Worm (Caenorhabditis elegans): ENCODE measurements around the gene noah-2.
A peak's percentile ranks its signal among the peaks of the same experiment; 100 is the strongest.

noah-2 gene

DNA sequence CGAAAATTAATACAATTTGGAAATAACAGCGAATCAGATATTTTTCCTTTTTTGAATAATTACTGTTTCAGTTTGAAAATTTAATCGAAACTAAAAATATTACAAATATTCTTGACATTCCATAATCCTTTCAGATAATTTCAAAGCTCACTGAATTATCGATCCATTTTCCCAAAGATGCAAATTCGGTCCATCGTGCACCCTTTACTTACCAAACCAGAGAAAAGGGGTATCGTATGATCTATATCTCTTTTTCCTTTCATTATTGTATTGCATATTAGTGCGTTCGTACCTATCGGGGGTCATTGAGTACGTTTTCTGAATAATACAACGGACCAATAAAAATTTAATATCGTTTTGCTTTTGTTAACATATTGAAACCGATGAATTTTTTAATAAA is 13.7 kb downstream of the noah-2 start:
- no peak for TF ChIP-seq F49E8.2 (tag; optimal IDR thresholded peaks at IDR 0.05; ENCODE audit: borderline replicate concordance)

- TF ChIP-seq dpl-1 (GFP tag; optimal IDR thresholded peaks at IDR 0.05) (no peak), nhr-237 (tag; optimal IDR thresholded peaks at IDR 0.05) (no peak), fos-1 (tag; optimal IDR thresholded peaks at IDR 0.05) (no peak), madf-9 (GFP tag; conservative IDR thresholded peaks at IDR 0.05) (no peak), duxl-1 (tag; optimal IDR thresholded peaks at IDR 0.05; ENCODE audit: poor library complexity) (no peak), ceh-20 (GFP tag; IDR thresholded peaks at IDR 0.05) (no peak), tag-97 (GFP tag; IDR thresholded peaks at IDR 0.05) (no peak), aha-1 (tag) (no peak), fkh-10 (GFP tag; optimal IDR thresholded peaks at IDR 0.05) (no peak)
Observed at ce11 chrIV:14106274-14106673, 15.2 kb downstream of the noah-2 start, which contains the start of gene ins-34. TSS of gene ins-34 (plus strand) at chrIV:14106574.

ce11 chrIV:14107647-14108046 is 16.6 kb downstream of the noah-2 start:
- TF ChIP-seq php-3 (GFP tag; IDR thresholded peaks at IDR 0.05) (no peak), snpc-1.2 (GFP tag; IDR thresholded peaks at IDR 0.05) (peak; percentile 32; the same call in 1 of the 2 replicates)

ce11 chrIV:14113621-14114020 is 22.6 kb downstream of the noah-2 start:
- TF ChIP-seq lin-15B (tag; optimal IDR thresholded peaks at IDR 0.05) (no peak), zfp-3 (GFP tag; conservative IDR thresholded peaks at IDR 0.05) (no peak), unc-62 (GFP tag; optimal IDR thresholded peaks at IDR 0.05 in 1 of 2) (no peak), unc-62 (tag; optimal IDR thresholded peaks at IDR 0.05) (no peak), lin-13 (GFP tag; optimal IDR thresholded peaks at IDR 0.05) (peak; percentile 4), snpc-1.2 (GFP tag; IDR thresholded peaks at IDR 0.05) (peak; percentile 26; the same call in 1 of the 2 replicates), ctbp-1 (GFP tag; IDR thresholded peaks at IDR 0.05) (no peak), nhr-11 (tag; optimal IDR thresholded peaks at IDR 0.05) (no peak), daf-12 (tag; optimal IDR thresholded peaks at IDR 0.05) (no peak), mes-2 (tag; optimal IDR thresholded peaks at IDR 0.05; ENCODE audit: poor library complexity, severe bottlenecking) (no peak), jun-1 (tag; optimal IDR thresholded peaks at IDR 0.05) (no peak), nhr-237 (tag; optimal IDR thresholded peaks at IDR 0.05) (no peak), gei-8 (GFP tag; optimal IDR thresholded peaks at IDR 0.05) (no peak), ZK546.5 (tag; optimal IDR thresholded peaks at IDR 0.05) (no peak), F49E8.2 (tag; optimal IDR thresholded peaks at IDR 0.05; ENCODE audit: borderline replicate concordance) (peak; percentile 49), Y48G9A.11 (GFP tag; IDR thresholded peaks at IDR 0.05) (0 out of 2 replicates have a peak, but pooled peaks have one; percentile 43), lin-38 (GFP tag; IDR thresholded peaks at IDR 0.05) (peak; percentile 37), ceh-82 (tag; optimal IDR thresholded peaks at IDR 0.05) (no peak)

DNA sequence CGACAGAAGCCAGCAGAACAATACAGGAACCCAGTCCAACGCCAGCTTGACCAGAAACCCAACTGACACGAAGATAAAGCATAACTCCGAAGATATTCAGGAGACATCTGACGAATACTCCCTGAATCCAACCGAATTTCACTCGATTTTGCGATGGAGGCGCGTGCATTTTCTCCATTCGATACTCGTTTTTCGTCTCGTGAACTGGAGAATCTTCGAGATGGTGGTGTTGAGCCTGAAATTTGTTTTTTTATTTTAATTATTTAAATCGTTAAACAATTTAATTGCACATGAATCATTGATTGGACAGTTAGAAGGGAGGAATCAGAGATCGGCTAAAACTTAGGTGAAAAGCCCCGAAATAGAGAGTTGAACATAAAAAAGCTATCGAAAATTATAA is 23.3 kb downstream of the noah-2 start:
- TF ChIP-seq lsy-2 (tag; optimal IDR thresholded peaks at IDR 0.05), result no peak
- TF ChIP-seq spr-1 (tag; optimal IDR thresholded peaks at IDR 0.05), result no peak
- TF ChIP-seq snpc-1.2 (GFP tag; IDR thresholded peaks at IDR 0.05), result peak; percentile 79; the same call in 1 of the 2 replicates

DNA sequence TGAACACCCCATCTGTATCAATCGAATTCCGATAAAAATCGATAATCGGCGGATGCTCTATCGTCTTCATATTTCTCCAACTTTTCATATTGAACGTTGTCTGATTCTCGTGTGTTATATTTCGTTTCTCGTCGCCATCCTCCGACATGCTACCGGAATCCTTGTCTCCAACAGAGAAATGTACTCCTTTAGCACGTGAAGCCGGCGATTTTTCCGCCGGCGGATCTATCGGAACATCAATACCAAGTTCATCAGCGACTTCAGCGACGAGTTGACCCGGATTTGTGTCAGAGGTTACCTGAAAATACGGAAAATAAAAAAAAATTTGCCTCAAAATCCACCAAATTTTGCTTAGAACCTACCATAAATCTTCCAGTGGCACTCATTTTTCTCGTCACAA is 24.0 kb downstream of the noah-2 start:
- TF ChIP-seq hmg-1.1 (GFP tag; IDR thresholded peaks at IDR 0.05) (no peak), snpc-1.2 (GFP tag; IDR thresholded peaks at IDR 0.05) (peak; percentile 62; the same call in 1 of the 2 replicates)

DNA sequence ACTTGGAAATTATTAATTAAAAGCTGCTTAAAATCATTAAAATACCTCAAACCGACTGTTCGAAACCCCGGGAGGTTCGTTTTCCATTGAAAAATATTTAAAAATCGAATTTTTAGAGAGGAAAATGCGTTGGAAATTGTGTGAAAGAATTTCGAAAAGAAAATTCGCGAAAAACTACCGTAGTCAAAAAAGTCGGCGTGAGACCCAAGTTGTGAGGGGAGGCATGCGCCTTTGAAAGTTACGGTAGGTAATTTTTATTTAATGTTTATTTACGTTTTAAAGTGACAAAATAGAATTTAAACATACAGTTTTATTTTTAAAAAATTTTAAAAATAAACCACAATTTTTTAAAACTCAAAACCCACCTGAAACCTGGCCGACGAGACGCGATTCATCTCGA is 24.5 kb downstream of the noah-2 start:
- peak; percentile 27; the same call in 1 of the 2 replicates for TF ChIP-seq lin-38 (GFP tag; IDR thresholded peaks at IDR 0.05)
- TF ChIP-seq F49E8.2 (tag; optimal IDR thresholded peaks at IDR 0.05; ENCODE audit: borderline replicate concordance), result peak; percentile 51
- no peak for TF ChIP-seq ceh-62 (tag; optimal IDR thresholded peaks at IDR 0.05)
- TF ChIP-seq lir-3 (tag; optimal IDR thresholded peaks at IDR 0.05), result no peak
- peak; percentile 96 for TF ChIP-seq snpc-1.2 (GFP tag; IDR thresholded peaks at IDR 0.05)
- no peak for TF ChIP-seq lin-39 (tag; optimal IDR thresholded peaks at IDR 0.05)
- TF ChIP-seq attf-4 (tag; optimal IDR thresholded peaks at IDR 0.05), result no peak
- peak in 1 of 2 experiments; percentile 57 for TF ChIP-seq lsy-2 (tag; optimal IDR thresholded peaks at IDR 0.05)
- no peak for TF ChIP-seq ceh-20 (GFP tag; IDR thresholded peaks at IDR 0.05)
- no peak for TF ChIP-seq ceh-32 (tag; optimal IDR thresholded peaks at IDR 0.05; ENCODE audit: poor library complexity)
- TF ChIP-seq duxl-1 (tag; optimal IDR thresholded peaks at IDR 0.05; ENCODE audit: poor library complexity), result no peak
- TF ChIP-seq lin-15B (tag; optimal IDR thresholded peaks at IDR 0.05), result no peak
- TF ChIP-seq nhr-42 (GFP tag; IDR thresholded peaks at IDR 0.05), result no peak
- no peak for TF ChIP-seq ZK337.2 (GFP tag; IDR thresholded peaks at IDR 0.05)
